Fruit fly (Drosophila melanogaster) Kc167 (cell line): ENCODE results near the gene yl.

ENCODE experiments used
- Myc ChIP-seq: fragments of >200 bp; optimal IDR thresholded peaks from 2 replicates; lab custom pipeline; 2017; ENCODE audit warnings: missing external identifiers
- Sin3A ChIP-seq: fragments of >200 bp; optimal IDR thresholded peaks from 2 replicates; lab custom pipeline; 2018; ENCODE audit warnings: missing external identifiers
- h ChIP-seq: fragments of >200 bp; optimal IDR thresholded peaks from 3 replicates; lab custom pipeline; 2018; ENCODE audit warnings: missing external identifiers
- insv ChIP-seq: fragments of >200 bp; optimal IDR thresholded peaks from 3 replicates; lab custom pipeline; 2018; ENCODE audit warnings: missing external identifiers
- psq ChIP-seq: fragments of >200 bp; optimal IDR thresholded peaks from 2 replicates; lab custom pipeline; 2017; ENCODE audit warnings: missing external identifiers
- ttk ChIP-seq: sonication (Bioruptor generic); optimal IDR thresholded peaks from 2 replicates; lab custom pipeline; 2017; ENCODE audit warnings: missing external identifiers

The yl gene

dm6 chrX:14184062-14184611 is 8.9 kb upstream of the yl start, which contains the start of gene CG32603:
Gene CG32603, plus strand, starts transcription at chrX:14184561.
- TF ChIP-seq insv (lab: Kevin White, UChicago): no peak
- TF ChIP-seq h (lab: Kevin White, UChicago): no peak
- TF ChIP-seq Sin3A (lab: Kevin White, UChicago): no peak
- TF ChIP-seq Myc: no peak
- TF ChIP-seq psq (lab: Kevin White, UChicago): no peak
- no peak for TF ChIP-seq ttk (lab: Kevin White, UChicago)

- TF ChIP-seq ttk (lab: Kevin White, UChicago) (no peak), psq (lab: Kevin White, UChicago) (no peak), h (lab: Kevin White, UChicago) (no peak), Sin3A (lab: Kevin White, UChicago) (no peak), insv (lab: Kevin White, UChicago) (no peak), Myc (no peak)
These were observed 6.1 kb upstream of the yl start, which contains the start of gene CG12481 for dm6 chrX:14186953-14187352. Gene CG12481, plus strand, starts transcription at chrX:14187253.

- TF ChIP-seq Myc: no peak
- no peak for TF ChIP-seq psq (lab: Kevin White, UChicago)
- no peak for TF ChIP-seq insv (lab: Kevin White, UChicago)
- no peak for TF ChIP-seq ttk (lab: Kevin White, UChicago)
- no peak for TF ChIP-seq Sin3A (lab: Kevin White, UChicago)
- TF ChIP-seq h (lab: Kevin White, UChicago): no peak
These were observed 3.8 kb upstream of the yl start, which contains the start of gene CG11585 for dm6 chrX:14189216-14189615. Gene CG11585, plus strand, starts transcription at chrX:14189516.

- TF ChIP-seq h (lab: Kevin White, UChicago): no peak
- no peak for TF ChIP-seq Myc
- TF ChIP-seq psq (lab: Kevin White, UChicago): no peak
- TF ChIP-seq Sin3A (lab: Kevin White, UChicago): no peak
- TF ChIP-seq insv (lab: Kevin White, UChicago): no peak
- TF ChIP-seq ttk (lab: Kevin White, UChicago): no peak
These were observed 1.1 kb upstream of the yl start, which contains the start of gene CG13403 for dm6 chrX:14191918-14192317. Gene CG13403, minus strand, starts transcription at chrX:14192018.

- TF ChIP-seq insv (lab: Kevin White, UChicago): no peak
- TF ChIP-seq ttk (lab: Kevin White, UChicago): no peak
- no peak for TF ChIP-seq Myc
- no peak for TF ChIP-seq psq (lab: Kevin White, UChicago)
- TF ChIP-seq Sin3A (lab: Kevin White, UChicago): no peak
- TF ChIP-seq h (lab: Kevin White, UChicago): no peak
These were observed 7.0 kb downstream of the yl start, which contains the start of gene CG11590 for dm6 chrX:14199967-14200531. Gene CG11590, plus strand, starts transcription at chrX:14200178.

dm6 chrX:14201178-14201577 is 8.2 kb downstream of the yl start, which contains the start of gene Prp16:
Gene Prp16, plus strand, starts transcription at chrX:14201362.
- no peak for TF ChIP-seq psq (lab: Kevin White, UChicago)

dm6 chrX:14208426-14209208 is 15.6 kb downstream of the yl start:
- TF ChIP-seq Sin3A (lab: Kevin White, UChicago): no peak
- TF ChIP-seq Myc: no peak
- TF ChIP-seq insv (lab: Kevin White, UChicago): no peak
- no peak for TF ChIP-seq ttk (lab: Kevin White, UChicago)
- no peak for TF ChIP-seq h (lab: Kevin White, UChicago)
- no peak for TF ChIP-seq psq (lab: Kevin White, UChicago)

- no peak for TF ChIP-seq ttk (lab: Kevin White, UChicago)
- TF ChIP-seq h (lab: Kevin White, UChicago): no peak
- TF ChIP-seq insv (lab: Kevin White, UChicago): no peak
- no peak for TF ChIP-seq psq (lab: Kevin White, UChicago)
- no peak for TF ChIP-seq Sin3A (lab: Kevin White, UChicago)
- TF ChIP-seq Myc: no peak
These were observed 16.3 kb downstream of the yl start for dm6 chrX:14209209-14209781.

- TF ChIP-seq Sin3A (lab: Kevin White, UChicago) (no peak), psq (lab: Kevin White, UChicago) (no peak), ttk (lab: Kevin White, UChicago) (no peak), Myc (no peak), insv (lab: Kevin White, UChicago) (no peak), h (lab: Kevin White, UChicago) (no peak)
These were observed 18.4 kb downstream of the yl start for dm6 chrX:14211250-14211944.

- no peak for TF ChIP-seq Sin3A (lab: Kevin White, UChicago)
These were observed 19.3 kb downstream of the yl start for dm6 chrX:14212147-14212792.
